Worm (Caenorhabditis elegans): ENCODE measurements around the gene ech-6.

ech-6 gene

DNA sequence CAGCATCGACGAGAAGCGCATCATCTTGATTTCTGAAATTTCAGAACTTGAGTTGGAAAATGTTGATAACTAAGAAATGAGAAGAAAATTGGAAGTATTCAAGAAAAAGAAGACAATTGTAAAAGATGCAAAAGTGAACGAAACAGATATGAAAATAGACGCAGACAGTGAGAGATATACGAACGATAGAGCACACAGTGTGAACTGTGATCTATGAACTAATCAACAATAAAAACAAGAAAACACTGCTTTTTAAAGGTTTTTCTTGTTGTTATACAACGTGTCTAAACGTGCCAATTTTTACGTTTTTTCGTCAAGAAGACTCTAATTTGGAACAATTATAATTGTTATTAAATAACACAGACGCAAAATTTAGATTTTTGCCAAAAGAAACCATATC, at the start of gene ech-6:
Gene ech-6 (minus strand): TSS at position 32 of the 400 bp plus-strand sequence.
- TF ChIP-seq pros-1 (tag; optimal IDR thresholded peaks at IDR 0.05) (no peak), hlh-30 (tag; optimal IDR thresholded peaks at IDR 0.05; ENCODE audit: insufficient read depth) (no peak), ama-1 (optimal IDR thresholded peaks at IDR 0.05) (no peak), dmd-4 (tag; optimal IDR thresholded peaks at IDR 0.05; ENCODE audit: borderline replicate concordance) (no peak), fax-1 (tag; optimal IDR thresholded peaks at IDR 0.05) (no peak), madf-2 (tag; optimal IDR thresholded peaks at IDR 0.05) (no peak), tbx-7 (tag; optimal IDR thresholded peaks at IDR 0.05) (no peak), ceh-31 (tag; optimal IDR thresholded peaks at IDR 0.05) (no peak), pat-9 (tag; optimal IDR thresholded peaks at IDR 0.05) (no peak), ttx-3 (tag; optimal IDR thresholded peaks at IDR 0.05) (no peak), nfya-1 (tag; optimal IDR thresholded peaks at IDR 0.05) (no peak), ceh-22 (tag; optimal IDR thresholded peaks at IDR 0.05) (no peak), hlh-6 (tag; optimal IDR thresholded peaks at IDR 0.05) (no peak), ceh-9 (tag; optimal IDR thresholded peaks at IDR 0.05) (no peak), lim-6 (tag; optimal IDR thresholded peaks at IDR 0.05) (no peak), mec-3 (tag; optimal IDR thresholded peaks at IDR 0.05; ENCODE audit: borderline replicate concordance) (no peak)

DNA sequence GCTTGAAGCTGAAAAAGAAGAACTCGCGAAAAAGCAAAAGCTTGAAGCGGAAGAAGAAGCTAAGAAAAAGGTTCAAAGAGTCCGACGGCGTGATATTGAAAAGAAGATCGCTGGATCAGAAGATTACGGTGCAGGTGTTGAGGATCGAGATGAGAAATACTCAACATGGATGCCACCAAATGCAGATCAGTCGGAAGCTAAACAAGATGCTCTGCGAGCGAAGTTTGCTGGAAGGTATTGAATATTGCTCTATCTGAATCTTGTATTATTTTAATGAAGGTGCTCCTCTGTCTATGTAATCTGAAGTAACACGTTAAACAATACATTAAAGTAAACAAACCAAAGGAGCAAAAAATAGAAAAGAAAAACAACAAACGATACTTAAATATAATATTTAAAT, 49.4 kb upstream of the ech-6 start:
- TF ChIP-seq hlh-8 (tag; optimal IDR thresholded peaks at IDR 0.05): no peak

DNA sequence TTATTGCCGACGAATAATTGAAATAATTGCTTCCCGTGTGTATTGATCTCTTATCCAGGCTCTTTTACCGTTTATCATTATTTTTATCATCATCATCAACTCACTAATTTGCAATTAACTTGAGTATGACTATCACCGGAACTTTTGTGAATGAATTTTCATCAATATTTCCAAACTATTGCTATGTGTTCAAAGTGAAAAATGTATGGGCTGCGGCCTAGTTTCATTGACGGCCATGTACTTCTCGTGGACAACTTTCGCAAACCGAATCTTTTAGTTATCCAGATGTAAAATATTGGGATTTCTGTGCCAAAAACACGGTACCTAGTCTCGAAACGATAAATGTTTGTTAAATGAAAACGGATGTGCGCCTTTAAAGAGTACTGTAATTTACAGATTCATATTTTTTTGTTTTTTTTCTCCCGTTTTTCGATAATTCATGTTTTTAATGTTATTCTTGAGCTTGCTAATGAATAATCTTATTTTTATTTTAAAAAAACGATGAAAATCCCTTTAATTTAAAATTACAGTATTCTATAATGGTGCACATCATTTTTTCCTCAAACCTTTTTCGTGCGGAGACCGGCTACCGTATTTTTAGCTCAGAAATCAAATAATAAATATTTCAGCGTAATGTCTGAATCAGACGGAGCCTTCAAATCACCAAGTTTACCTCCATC, 45.9 kb upstream of the ech-6 start, which contains the start of gene ZK632.2:
Gene ZK632.2 (plus strand): TSS at position 630 of the 680 bp plus-strand sequence.
- TF ChIP-seq K09A11.1 (tag; optimal IDR thresholded peaks at IDR 0.05; ENCODE audit: insufficient read depth) (no peak), ceh-9 (tag; optimal IDR thresholded peaks at IDR 0.05) (no peak), unc-55 (GFP tag; optimal IDR thresholded peaks at IDR 0.05) (no peak), ceh-31 (tag; optimal IDR thresholded peaks at IDR 0.05) (no peak), ahr-1 (tag; optimal IDR thresholded peaks at IDR 0.05) (no peak), nhr-232 (tag; optimal IDR thresholded peaks at IDR 0.05) (no peak), hlh-15 (tag; optimal IDR thresholded peaks at IDR 0.05) (no peak), odd-2 (tag; optimal IDR thresholded peaks at IDR 0.05) (no peak), ttx-3 (tag; optimal IDR thresholded peaks at IDR 0.05) (no peak), C38D4.7 (GFP tag; optimal IDR thresholded peaks at IDR 0.05) (no peak), tbx-2 (tag; optimal IDR thresholded peaks at IDR 0.05) (no peak), dve-1 (tag; optimal IDR thresholded peaks at IDR 0.05) (no peak), Y22D7AL.16 (tag; optimal IDR thresholded peaks at IDR 0.05) (no peak), pha-4 (tag; optimal IDR thresholded peaks at IDR 0.05) (no peak), unc-42 (tag; optimal IDR thresholded peaks at IDR 0.05) (no peak), npax-4 (tag; optimal IDR thresholded peaks at IDR 0.05) (no peak), C08G9.2 (tag; optimal IDR thresholded peaks at IDR 0.05) (no peak), mec-3 (tag; optimal IDR thresholded peaks at IDR 0.05; ENCODE audit: borderline replicate concordance) (no peak), F13H6.1 (tag; optimal IDR thresholded peaks at IDR 0.05) (no peak), K02D7.2 (tag; optimal IDR thresholded peaks at IDR 0.05) (no peak)

DNA sequence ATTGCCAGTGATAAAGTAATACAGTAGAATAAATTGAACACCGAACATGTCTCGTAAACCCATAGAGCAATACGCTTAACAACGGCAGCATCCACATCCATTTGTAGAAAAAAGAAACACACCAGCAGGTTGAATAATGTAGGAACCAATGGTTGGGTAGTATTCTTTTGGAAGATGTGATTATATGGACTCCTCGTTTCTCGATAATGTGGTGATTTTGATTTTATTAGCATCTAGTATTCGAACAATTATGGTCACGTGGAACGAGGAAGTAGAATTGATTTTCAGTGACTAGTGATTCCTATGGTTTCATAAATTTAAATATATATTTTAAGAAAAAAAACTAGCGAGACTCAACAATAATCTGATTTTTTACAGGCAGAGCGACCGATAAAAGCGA, 43.8 kb upstream of the ech-6 start, which contains the start of gene srxa-10:
Gene srxa-10 (minus strand): TSS at position 101 of the 400 bp plus-strand sequence.
- no peak for TF ChIP-seq hlh-30 (tag; optimal IDR thresholded peaks at IDR 0.05; ENCODE audit: insufficient read depth)
- TF ChIP-seq nhr-232 (tag; optimal IDR thresholded peaks at IDR 0.05): no peak
- TF ChIP-seq ets-4 (tag; optimal IDR thresholded peaks at IDR 0.05): no peak
- no peak for TF ChIP-seq fkh-6 (tag; optimal IDR thresholded peaks at IDR 0.05)
- no peak for TF ChIP-seq gmeb-2 (tag; optimal IDR thresholded peaks at IDR 0.05)
- no peak for TF ChIP-seq ceh-24 (tag; optimal IDR thresholded peaks at IDR 0.05)
- TF ChIP-seq ceh-14 (tag; optimal IDR thresholded peaks at IDR 0.05): no peak
- no peak for TF ChIP-seq unc-42 (tag; optimal IDR thresholded peaks at IDR 0.05)
- TF ChIP-seq ceh-19 (GFP tag; optimal IDR thresholded peaks at IDR 0.05): no peak
- no peak for TF ChIP-seq ceh-34 (tag; optimal IDR thresholded peaks at IDR 0.05)
- TF ChIP-seq C38D4.7 (GFP tag; optimal IDR thresholded peaks at IDR 0.05): no peak
- TF ChIP-seq Y22D7AL.16 (tag; optimal IDR thresholded peaks at IDR 0.05): no peak
- TF ChIP-seq pha-2 (tag; optimal IDR thresholded peaks at IDR 0.05): no peak
- TF ChIP-seq ama-1 (optimal IDR thresholded peaks at IDR 0.05): no peak
- TF ChIP-seq ceh-9 (tag; optimal IDR thresholded peaks at IDR 0.05): no peak
- no peak for TF ChIP-seq pat-9 (tag; optimal IDR thresholded peaks at IDR 0.05)
- no peak for TF ChIP-seq tbx-7 (tag; optimal IDR thresholded peaks at IDR 0.05)
